Fruit fly (Drosophila melanogaster) whole organism, embryonic: Measurements from ENCODE around the gene Mur2B.
A peak's percentile ranks its signal among the peaks of the same experiment; 100 is the strongest.

Experiments
- Ada2b ChIP-seq: fragments of 200-800 bp; sonication (Bioruptor generic); IDR thresholded peaks from 2 replicates; pipeline ENCODE4 v1.3.6; 2022; ENCODE audit warnings: missing biosample characterization, missing genetic modification characterization
- CG10654 ChIP-seq: fragments of 200-800 bp; sonication (Bioruptor generic); optimal IDR thresholded peaks from 2 replicates; lab custom pipeline; 2016; ENCODE audit warnings: missing biosample characterization, missing genetic modification characterization
- CG12391 ChIP-seq: fragments of 200-800 bp; sonication (Bioruptor generic); optimal IDR thresholded peaks from 3 replicates; lab custom pipeline; 2018; ENCODE audit warnings: missing biosample characterization, mild to moderate bottlenecking, missing genetic modification characterization, moderate library complexity
- CG15479 ChIP-seq: fragments of 200-800 bp; sonication (Bioruptor generic); optimal IDR thresholded peaks from 3 replicates; lab custom pipeline; 2019; ENCODE audit warnings: missing biosample characterization, mild to moderate bottlenecking, missing genetic modification characterization, moderate library complexity
- CG16815 ChIP-seq: fragments of 200-800 bp; sonication (Bioruptor generic); optimal IDR thresholded peaks from 3 replicates; lab custom pipeline; 2017; ENCODE audit warnings: missing biosample characterization, mild to moderate bottlenecking, missing genetic modification characterization
- CG17186 ChIP-seq: fragments of 200-800 bp; sonication (Bioruptor generic); optimal IDR thresholded peaks from 3 replicates; lab custom pipeline; 2017; ENCODE audit warnings: missing biosample characterization, missing genetic modification reagents, missing genetic modification characterization
- CG2202 ChIP-seq: fragments of 200-800 bp; sonication (Bioruptor generic); optimal IDR thresholded peaks from 2 replicates; lab custom pipeline; 2018; ENCODE audit warnings: missing biosample characterization, mild to moderate bottlenecking, missing genetic modification characterization
- CG2889 ChIP-seq: fragments of 200-800 bp; sonication (Bioruptor generic); IDR thresholded peaks from 3 replicates; pipeline ENCODE4 v1.3.6; 2022; ENCODE audit warnings: missing biosample characterization, missing genetic modification characterization
- CG30431 ChIP-seq: fragments of 200-800 bp; sonication (Bioruptor generic); optimal IDR thresholded peaks from 2 replicates; lab custom pipeline; 2017; ENCODE audit warnings: missing biosample characterization, missing genetic modification characterization
- CG42726 ChIP-seq: fragments of 200-800 bp; sonication (Bioruptor generic); IDR thresholded peaks from 2 replicates; pipeline ENCODE4 v1.3.6; 2022; ENCODE audit warnings: missing biosample characterization, missing genetic modification characterization; ENCODE audit not compliant: partially characterized antibody
- CG4820 ChIP-seq: fragments of 200-800 bp; sonication (Bioruptor generic); optimal IDR thresholded peaks from 3 replicates; lab custom pipeline; 2016; ENCODE audit warnings: missing biosample characterization, missing genetic modification characterization
- CG6683 ChIP-seq: fragments of 200-800 bp; sonication (Bioruptor generic); optimal IDR thresholded peaks from 2 replicates; lab custom pipeline; 2017; ENCODE audit warnings: missing biosample characterization, mild to moderate bottlenecking, missing genetic modification characterization, missing genetic modification reagents
- CG6689 ChIP-seq: fragments of 200-800 bp; sonication (Bioruptor generic); IDR thresholded peaks from 2 replicates; pipeline ENCODE4 v1.3.6; 2022; ENCODE audit warnings: missing biosample characterization, missing genetic modification characterization
- CG7786 ChIP-seq: fragments of 200-800 bp; sonication (Bioruptor generic); optimal IDR thresholded peaks from 2 replicates; lab custom pipeline; 2016; ENCODE audit warnings: missing biosample characterization, missing genetic modification characterization
- CG9215 ChIP-seq: fragments of 200-800 bp; sonication (Bioruptor generic); IDR thresholded peaks from 2 replicates; pipeline ENCODE4 v1.3.6; 2022; ENCODE audit warnings: missing biosample characterization, missing genetic modification characterization
- CG9609 ChIP-seq: fragments of 200-800 bp; sonication (Bioruptor generic); optimal IDR thresholded peaks from 3 replicates; lab custom pipeline; 2016; ENCODE audit warnings: missing biosample characterization, missing genetic modification characterization
- Chrac-16 ChIP-seq: fragments of 200-800 bp; sonication (Bioruptor generic); optimal IDR thresholded peaks from 3 replicates; lab custom pipeline; 2016; ENCODE audit warnings: missing biosample characterization, missing genetic modification characterization
- E2f2 ChIP-seq: fragments of 200-800 bp; sonication (Bioruptor generic); IDR thresholded peaks from 2 replicates; pipeline ENCODE4 v1.3.6; 2022; ENCODE audit warnings: missing biosample characterization, missing genetic modification characterization
- ERR ChIP-seq: fragments of 200-800 bp; sonication (Bioruptor generic); optimal IDR thresholded peaks from 2 replicates; lab custom pipeline; 2016; ENCODE audit warnings: missing biosample characterization, missing genetic modification characterization
- Ets65A ChIP-seq: fragments of 200-800 bp; sonication (Bioruptor generic); peaks from one replicate; lab custom pipeline; 2016; ENCODE audit warnings: missing biosample characterization, missing genetic modification characterization
- Mad ChIP-seq: fragments of 200-800 bp; sonication (Bioruptor generic); optimal IDR thresholded peaks from 2 replicates; lab custom pipeline; 2016; ENCODE audit warnings: missing biosample characterization, missing genetic modification characterization
- Mes4 ChIP-seq: fragments of 200-800 bp; sonication (Bioruptor generic); optimal IDR thresholded peaks from 2 replicates; lab custom pipeline; 2016; ENCODE audit warnings: missing biosample characterization, missing genetic modification characterization
- Nf-YA ChIP-seq: fragments of 200-800 bp; sonication (Bioruptor generic); IDR thresholded peaks from 2 replicates; pipeline ENCODE4 v1.3.6; 2022; ENCODE audit warnings: missing biosample characterization, missing genetic modification characterization
- Rfx ChIP-seq: fragments of 200-800 bp; sonication (Bioruptor generic); IDR thresholded peaks from 2 replicates; pipeline ENCODE4 v1.3.6; 2022; ENCODE audit warnings: missing biosample characterization, missing genetic modification characterization
- Side ChIP-seq: fragments of 200-800 bp; sonication (Bioruptor generic); optimal IDR thresholded peaks from 2 replicates; lab custom pipeline; 2016; ENCODE audit warnings: missing biosample characterization, missing genetic modification characterization
- ap ChIP-seq: fragments of 200-800 bp; sonication (Bioruptor generic); IDR thresholded peaks from 2 replicates; pipeline ENCODE4 v1.3.6; 2022; ENCODE audit warnings: missing biosample characterization, missing genetic modification characterization
- ase ChIP-seq: fragments of 200-800 bp; sonication (Bioruptor generic); IDR thresholded peaks from 3 replicates; pipeline ENCODE4 v1.3.6; 2022; ENCODE audit warnings: missing biosample characterization, missing genetic modification characterization
- bab2 ChIP-seq: fragments of 200-800 bp; sonication (Bioruptor generic); optimal IDR thresholded peaks from 2 replicates; lab custom pipeline; 2016; ENCODE audit warnings: missing biosample characterization, missing genetic modification characterization
- caup ChIP-seq: fragments of 200-800 bp; sonication (Bioruptor generic); optimal IDR thresholded peaks from 3 replicates; lab custom pipeline; 2017; ENCODE audit warnings: missing biosample characterization, mild to moderate bottlenecking, missing genetic modification characterization, moderate library complexity; ENCODE audit not compliant: severe bottlenecking
- chinmo ChIP-seq: fragments of 200-800 bp; sonication (Bioruptor generic); IDR thresholded peaks from 4 replicates; pipeline ENCODE4 v1.3.6; 2022; ENCODE audit warnings: missing biosample characterization, missing genetic modification characterization; ENCODE audit not compliant: partially characterized antibody
- ci ChIP-seq: fragments of 200-800 bp; sonication (Bioruptor generic); IDR thresholded peaks from 3 replicates; pipeline ENCODE4 v1.3.6; 2022; ENCODE audit warnings: missing biosample characterization, missing genetic modification characterization
- corto ChIP-seq: fragments of 200-800 bp; sonication (Bioruptor generic); optimal IDR thresholded peaks from 2 replicates; lab custom pipeline; 2016; ENCODE audit warnings: missing biosample characterization, mild to moderate bottlenecking, missing genetic modification characterization, moderate library complexity
- dati ChIP-seq: fragments of 200-800 bp; sonication (Bioruptor generic); IDR thresholded peaks from 2 replicates; pipeline ENCODE4 v1.3.6; 2022; ENCODE audit warnings: missing biosample characterization, missing genetic modification characterization
- dm ChIP-seq: fragments of 200-800 bp; sonication (Bioruptor generic); optimal IDR thresholded peaks from 3 replicates; lab custom pipeline; 2016; ENCODE audit warnings: missing biosample characterization, missing genetic modification characterization
- dmrt99B ChIP-seq: fragments of 200-800 bp; sonication (Bioruptor generic); optimal IDR thresholded peaks from 2 replicates; lab custom pipeline; 2018; ENCODE audit warnings: missing biosample characterization, mild to moderate bottlenecking, missing genetic modification characterization, moderate library complexity
- gcm2 ChIP-seq: fragments of 200-800 bp; sonication (Bioruptor generic); optimal IDR thresholded peaks from 2 replicates; lab custom pipeline; 2016; ENCODE audit warnings: missing biosample characterization, missing genetic modification characterization
- gro ChIP-seq: fragments of 200-800 bp; sonication (Bioruptor generic); optimal IDR thresholded peaks from 2 replicates; lab custom pipeline; 2016; ENCODE audit warnings: missing biosample characterization, missing genetic modification characterization
- ken ChIP-seq: fragments of 200-800 bp; sonication (Bioruptor generic); IDR thresholded peaks from 3 replicates; pipeline ENCODE4 v1.3.6; 2022; ENCODE audit warnings: missing biosample characterization, missing genetic modification characterization
- klu ChIP-seq: fragments of 200-800 bp; sonication (Bioruptor generic); IDR thresholded peaks from 2 replicates; pipeline ENCODE4 v1.3.6; 2022; ENCODE audit warnings: missing biosample characterization, missing genetic modification characterization
- luna ChIP-seq: fragments of 200-800 bp; sonication (Bioruptor generic); optimal IDR thresholded peaks from 2 replicates; lab custom pipeline; 2016; ENCODE audit warnings: missing biosample characterization, missing genetic modification characterization
- nau ChIP-seq: fragments of 200-800 bp; sonication (Bioruptor generic); optimal IDR thresholded peaks from 3 replicates; lab custom pipeline; 2017; ENCODE audit warnings: missing biosample characterization, mild to moderate bottlenecking, missing genetic modification characterization, missing genetic modification reagents
- odd ChIP-seq: fragments of 200-800 bp; sonication (Bioruptor generic); optimal IDR thresholded peaks from 2 replicates; lab custom pipeline; 2017; ENCODE audit warnings: missing biosample characterization, mild to moderate bottlenecking, missing genetic modification characterization
- peb ChIP-seq: fragments of 200-800 bp; sonication (Bioruptor generic); IDR thresholded peaks from 2 replicates; pipeline ENCODE4 v1.3.6; 2022; ENCODE audit warnings: missing biosample characterization, missing genetic modification characterization
- pfk ChIP-seq: fragments of 200-800 bp; sonication (Bioruptor generic); optimal IDR thresholded peaks from 2 replicates; lab custom pipeline; 2018; ENCODE audit warnings: missing biosample characterization, mild to moderate bottlenecking, missing genetic modification characterization, moderate library complexity
- pros ChIP-seq: fragments of 200-800 bp; sonication (Bioruptor generic); optimal IDR thresholded peaks from 3 replicates; lab custom pipeline; 2019; ENCODE audit warnings: missing biosample characterization, mild to moderate bottlenecking, missing genetic modification characterization, moderate library complexity
- sens-2 ChIP-seq: fragments of 200-800 bp; sonication (Bioruptor generic); IDR thresholded peaks from 2 replicates; pipeline ENCODE4 v1.3.6; 2022; ENCODE audit warnings: missing biosample characterization, missing genetic modification characterization
- slbo ChIP-seq: fragments of 200-800 bp; sonication (Bioruptor generic); IDR thresholded peaks from 2 replicates; pipeline ENCODE4 v1.3.6; 2022; ENCODE audit warnings: missing biosample characterization, missing genetic modification characterization
- sr ChIP-seq: fragments of 200-800 bp; sonication (Bioruptor generic); IDR thresholded peaks from 3 replicates; pipeline ENCODE4 v1.3.6; 2022; ENCODE audit warnings: missing biosample characterization, missing genetic modification characterization
- sug ChIP-seq: fragments of 200-800 bp; optimal IDR thresholded peaks from 2 replicates; lab custom pipeline; 2019; ENCODE audit warnings: missing biosample characterization, mild to moderate bottlenecking, missing genetic modification characterization, moderate library complexity
- toy ChIP-seq: fragments of 200-800 bp; sonication (Bioruptor generic); IDR thresholded peaks from 2 replicates; pipeline ENCODE4 v1.3.6; 2022; ENCODE audit warnings: missing biosample characterization, missing genetic modification characterization
- twi ChIP-seq: fragments of 200-800 bp; optimal IDR thresholded peaks from 2 replicates; lab custom pipeline; 2019; ENCODE audit warnings: missing biosample characterization, mild to moderate bottlenecking, missing genetic modification characterization, moderate library complexity
- wor ChIP-seq: fragments of 200-800 bp; sonication (Bioruptor generic); IDR thresholded peaks from 2 replicates; pipeline ENCODE4 v1.3.6; 2022; ENCODE audit warnings: missing biosample characterization, missing genetic modification characterization

Mur2B gene

DNA sequence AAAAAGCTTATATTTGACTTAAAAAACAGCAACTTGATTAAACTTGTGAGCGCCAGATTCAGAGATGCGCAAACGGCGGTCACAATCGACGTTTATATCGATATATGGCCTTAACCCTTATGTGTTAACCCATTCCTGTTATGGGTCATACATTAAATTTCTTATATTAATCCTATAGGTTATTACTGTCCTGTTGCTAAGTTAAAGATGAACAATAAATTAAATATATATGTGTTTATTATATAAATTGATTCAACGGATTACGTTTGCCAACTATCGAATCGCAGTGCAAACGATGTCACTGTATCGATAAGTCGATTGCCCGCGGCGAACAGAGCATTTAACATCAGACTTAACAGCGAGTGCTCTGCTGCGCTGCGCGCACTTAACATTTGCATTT lies 626 bp upstream of the Mur2B start, which contains the start of the genes CG3740 and hfw:
CG3740 (minus strand) TSS at position 84 of the 400 bp plus-strand sequence.
hfw (plus strand) TSS at position 357 of the 400 bp plus-strand sequence.
- peak; percentile 61; the same call in 1 of the 3 replicates for TF ChIP-seq ase
- TF ChIP-seq ci (GFP tag; lab: Robert Waterston, UW) = peak; percentile 73
- TF ChIP-seq chinmo (GFP tag; lab: Robert Waterston, UW) = 0 out of 4 replicates have a peak, but pooled peaks have one; percentile 67
- peak; percentile 79 for TF ChIP-seq Ada2b
- no peak for TF ChIP-seq toy (GFP tag; lab: Robert Waterston, UW)
- TF ChIP-seq Chrac-16 = peak; percentile 77
- no peak for TF ChIP-seq ERR
- no peak for TF ChIP-seq odd (GFP tag; lab: Kevin White, UChicago)
- peak; percentile 40 for TF ChIP-seq CG30431 (GFP tag; lab: Kevin White, UChicago)
- peak; percentile 47 for TF ChIP-seq CG16815 (GFP tag; lab: Kevin White, UChicago)
- no peak for TF ChIP-seq Side (GFP tag; lab: Kevin White, UChicago)
- TF ChIP-seq gro = no peak
- TF ChIP-seq CG2889 (GFP tag; lab: Robert Waterston, UW) = peak; percentile 53; the same call in 2 of the 3 replicates
- TF ChIP-seq caup (GFP tag; lab: Kevin White, UChicago) = peak; percentile 50
- TF ChIP-seq dmrt99B (tag; lab: Kevin White, UChicago) = no peak
- TF ChIP-seq Rfx (GFP tag; lab: Robert Waterston, UW) = peak; percentile 85
- TF ChIP-seq corto (GFP tag; lab: Kevin White, UChicago) = peak; percentile 75
- TF ChIP-seq twi = peak; percentile 62
- TF ChIP-seq pros (GFP tag; lab: Kevin White, UChicago) = no peak
- no peak for TF ChIP-seq gcm2
- no peak for TF ChIP-seq dm (GFP tag; lab: Kevin White, UChicago)
- TF ChIP-seq E2f2 = peak; percentile 67
- TF ChIP-seq CG15479 = no peak
- peak; percentile 82 for TF ChIP-seq CG12391 (tag; lab: Kevin White, UChicago)
- TF ChIP-seq CG6689 (GFP tag; lab: Robert Waterston, UW) = peak; percentile 78
- peak; percentile 90 for TF ChIP-seq slbo (GFP tag; lab: Robert Waterston, UW)
- peak; percentile 33 for TF ChIP-seq CG2202 (tag; lab: Kevin White, UChicago)
- peak; percentile 68 for TF ChIP-seq ken (GFP tag; lab: Robert Waterston, UW)
- TF ChIP-seq peb (GFP tag; lab: Robert Waterston, UW) = 0 out of 2 replicates have a peak, but pooled peaks have one; percentile 21
- TF ChIP-seq sr (GFP tag; lab: Robert Waterston, UW) = no peak
- no peak for TF ChIP-seq nau (GFP tag; lab: Kevin White, UChicago)
- TF ChIP-seq pfk = no peak
- peak; percentile 44; the same call in 1 of the 2 replicates for TF ChIP-seq ap
- TF ChIP-seq CG6683 (GFP tag; lab: Kevin White, UChicago) = no peak
- TF ChIP-seq klu = peak; percentile 47; the same call in 1 of the 2 replicates
- peak; percentile 86 for TF ChIP-seq Ets65A
- no peak for TF ChIP-seq CG7786
- TF ChIP-seq Mes4 (GFP tag; lab: Kevin White, UChicago) = no peak
- peak; percentile 50 for TF ChIP-seq CG4820 (GFP tag; lab: Kevin White, UChicago)
- TF ChIP-seq CG42726 (GFP tag; lab: Robert Waterston, UW) = 0 out of 2 replicates have a peak, but pooled peaks have one; percentile 58
- peak; percentile 30 for TF ChIP-seq CG17186 (GFP tag; lab: Kevin White, UChicago)
- TF ChIP-seq dati (GFP tag; lab: Robert Waterston, UW) = no peak
- TF ChIP-seq Mad = peak; percentile 37
- TF ChIP-seq Nf-YA = 0 out of 2 replicates have a peak, but pooled peaks have one; percentile 27
- peak; percentile 37; the same call in 1 of the 2 replicates for TF ChIP-seq wor (GFP tag; lab: Robert Waterston, UW)
- peak; percentile 69 for TF ChIP-seq CG10654
- TF ChIP-seq sug = peak; percentile 68
- TF ChIP-seq CG9609 (GFP tag; lab: Kevin White, UChicago) = no peak
- peak; percentile 59 for TF ChIP-seq CG9215 (GFP tag; lab: Robert Waterston, UW)
- no peak for TF ChIP-seq bab2 (GFP tag; lab: Kevin White, UChicago)
- no peak for TF ChIP-seq sens-2
- TF ChIP-seq luna = no peak
